Worm (Caenorhabditis elegans): ENCODE data around the gene F40H3.3.

DNA sequence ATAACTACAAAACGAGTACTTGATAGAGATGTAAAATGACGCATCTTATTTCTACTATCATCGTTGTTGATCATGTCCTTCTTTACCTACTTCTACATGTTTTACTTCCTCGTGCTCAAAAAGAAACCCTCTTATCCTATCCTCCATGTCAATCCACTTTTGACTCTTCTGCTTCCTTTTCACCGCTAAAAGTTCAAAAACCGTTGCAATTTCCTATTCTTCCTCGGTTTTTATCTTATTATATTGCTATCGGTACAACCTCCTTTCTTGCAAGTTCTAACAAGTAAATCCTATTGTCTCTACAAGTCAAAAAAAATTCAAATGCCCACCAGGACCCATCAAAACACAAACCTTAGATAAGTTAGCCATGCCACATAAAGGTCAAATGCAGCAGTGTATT, 35.9 kb downstream of the F40H3.3 start:
- TF ChIP-seq unc-39 (tag; optimal IDR thresholded peaks at IDR 0.05) (no peak), nhr-237 (tag; optimal IDR thresholded peaks at IDR 0.05) (no peak), ztf-11 (tag; optimal IDR thresholded peaks at IDR 0.05) (no peak), flh-1 (GFP tag; optimal IDR thresholded peaks at IDR 0.05) (no peak), lsy-2 (tag; optimal IDR thresholded peaks at IDR 0.05) (no peak), lin-13 (tag; optimal IDR thresholded peaks at IDR 0.05) (no peak), blmp-1 (tag; optimal IDR thresholded peaks at IDR 0.05) (no peak), ceh-39 (tag; optimal IDR thresholded peaks at IDR 0.05) (no peak), unc-62 (GFP tag; optimal IDR thresholded peaks at IDR 0.05) (no peak)
